Fruit fly (Drosophila melanogaster) whole organism: ENCODE measurements around the gene Gapvd1.

ENCODE experiments used
- CG8478 ChIP-seq: fragments of >200 bp; optimal IDR thresholded peaks from 2 replicates; lab custom pipeline; 2018; ENCODE audit warnings: inconsistent platforms
- Dll ChIP-seq: fragments of >200 bp; optimal IDR thresholded peaks from 2 replicates; lab custom pipeline; 2017
- EcR ChIP-seq, 2 experiments: fragments of >200 bp; optimal IDR thresholded peaks; 2 replicates each; lab custom pipeline; 2017; ENCODE audit warnings: missing biosample characterization in 2 of 2, missing genetic modification characterization in 2 of 2, missing genetic modification reagents in 2 of 2
- pan ChIP-seq: fragments of >200 bp; optimal IDR thresholded peaks from 2 replicates; lab custom pipeline; 2017
- psq ChIP-seq: fragments of >200 bp; optimal IDR thresholded peaks from 2 replicates; lab custom pipeline; 2017
- usp ChIP-seq: fragments of >200 bp; optimal IDR thresholded peaks from 2 replicates; lab custom pipeline; 2017; ENCODE audit warnings: missing biosample characterization, missing genetic modification characterization, mixed read lengths

dm6 chrX:11338047-11338747 lies 13.0 kb downstream of the Gapvd1 start:
- TF ChIP-seq usp (no peak), EcR (GFP tag; optimal IDR thresholded peaks at IDR 0.05; lab: Kevin White, UChicago) (no peak), CG8478 (lab: Kevin White, UChicago) (no peak), pan (lab: Kevin White, UChicago) (no peak), psq (no peak), Dll (lab: Kevin White, UChicago) (no peak)
